Worm (Caenorhabditis elegans) whole organism, mixed stage, embryonic: ENCODE data around the gene nol-56.

ENCODE experiments used
- M03D4.4 ChIP-seq: sonication (generic microtip); optimal IDR thresholded peaks from 2 replicates; lab custom pipeline; 2017; ENCODE audit warnings: mild to moderate bottlenecking, missing genetic modification characterization, missing compliant biosample characterization
- bed-3 ChIP-seq: fragments of 200-800 bp; sonication (Bioruptor generic); optimal IDR thresholded peaks from 3 replicates; lab custom pipeline; 2018; ENCODE audit warnings: mild to moderate bottlenecking, missing genetic modification characterization, moderate library complexity, missing compliant biosample characterization
- ceh-39 ChIP-seq: fragments of 150-350 bp; optimal IDR thresholded peaks from 2 replicates; lab custom pipeline; 2014; ENCODE audit warnings: missing biosample characterization, missing genetic modification characterization
- ces-1 ChIP-seq: fragments of 150-350 bp; optimal IDR thresholded peaks from 2 replicates; lab custom pipeline; 2014; ENCODE audit warnings: missing biosample characterization, missing genetic modification reagents, missing genetic modification characterization
- cnd-1 ChIP-seq: fragments of 200-800 bp; sonication (Bioruptor generic); optimal IDR thresholded peaks from 2 replicates; lab custom pipeline; 2018; ENCODE audit warnings: mild to moderate bottlenecking, missing genetic modification characterization, missing compliant biosample characterization
- drap-1 ChIP-seq: fragments of 200-800 bp; sonication (Bioruptor generic); optimal IDR thresholded peaks from 3 replicates; lab custom pipeline; 2018; ENCODE audit warnings: mild to moderate bottlenecking, missing genetic modification characterization, missing compliant biosample characterization
- elt-1 ChIP-seq: sonication (generic microtip); optimal IDR thresholded peaks from 2 replicates; lab custom pipeline; 2017; ENCODE audit warnings: missing genetic modification characterization, mild to moderate bottlenecking, missing compliant biosample characterization, antibody characterized with exemption, moderate library complexity, borderline replicate concordance; ENCODE audit not compliant: insufficient read depth
- elt-3 ChIP-seq: fragments of 150-350 bp; optimal IDR thresholded peaks from 2 replicates; lab custom pipeline; 2014; ENCODE audit warnings: missing biosample characterization, missing genetic modification characterization
- flh-1 ChIP-seq: fragments of 200-800 bp; sonication (Bioruptor generic); optimal IDR thresholded peaks from 2 replicates; lab custom pipeline; 2018; ENCODE audit warnings: mild to moderate bottlenecking, missing genetic modification characterization, moderate library complexity, missing compliant biosample characterization
- ham-2 ChIP-seq: fragments of 200-800 bp; sonication (Bioruptor generic); optimal IDR thresholded peaks from 2 replicates; lab custom pipeline; 2018; ENCODE audit warnings: mild to moderate bottlenecking, missing genetic modification characterization, missing compliant biosample characterization
- lin-13 ChIP-seq: fragments of 150-350 bp; optimal IDR thresholded peaks from 2 replicates; lab custom pipeline; 2014; ENCODE audit warnings: missing biosample characterization, missing genetic modification characterization
- lsy-2 ChIP-seq: fragments of 150-350 bp; optimal IDR thresholded peaks from 2 replicates; lab custom pipeline; 2014; ENCODE audit warnings: missing biosample characterization, missing genetic modification characterization
- mab-5 ChIP-seq: fragments of 150-350 bp; optimal IDR thresholded peaks from 2 replicates; lab custom pipeline; 2014; ENCODE audit warnings: missing biosample characterization, missing genetic modification characterization
- mep-1 ChIP-seq: fragments of 150-350 bp; optimal IDR thresholded peaks from 2 replicates; lab custom pipeline; 2017; ENCODE audit warnings: missing biosample characterization, missing genetic modification reagents, missing genetic modification characterization, inconsistent platforms
- mls-2 ChIP-seq: sonication (generic microtip); optimal IDR thresholded peaks from 2 replicates; lab custom pipeline; 2016; ENCODE audit warnings: mild to moderate bottlenecking, missing genetic modification characterization, moderate library complexity, missing compliant biosample characterization
- nhr-12 ChIP-seq: fragments of 150-350 bp; optimal IDR thresholded peaks from 2 replicates; lab custom pipeline; 2014; ENCODE audit warnings: missing biosample characterization, missing genetic modification characterization
- nhr-2 ChIP-seq: fragments of 150-350 bp; optimal IDR thresholded peaks from 2 replicates; lab custom pipeline; 2014; ENCODE audit warnings: missing biosample characterization, missing genetic modification characterization
- nhr-237 ChIP-seq: fragments of 150-350 bp; optimal IDR thresholded peaks from 2 replicates; lab custom pipeline; 2014; ENCODE audit warnings: missing biosample characterization, missing genetic modification characterization
- nhr-28 ChIP-seq: fragments of 150-350 bp; optimal IDR thresholded peaks from 2 replicates; lab custom pipeline; 2014; ENCODE audit warnings: missing biosample characterization, missing genetic modification characterization
- nhr-76 ChIP-seq: sonication (generic microtip); optimal IDR thresholded peaks from 2 replicates; lab custom pipeline; 2017; ENCODE audit warnings: missing biosample characterization, missing genetic modification characterization
- pha-4 ChIP-seq: fragments of 150-350 bp; optimal IDR thresholded peaks from 2 replicates; lab custom pipeline; 2018; ENCODE audit warnings: missing biosample characterization, missing genetic modification reagents, missing genetic modification characterization
- sem-2 ChIP-seq: fragments of 200-800 bp; sonication (Bioruptor generic); optimal IDR thresholded peaks from 2 replicates; lab custom pipeline; 2018; ENCODE audit warnings: mild to moderate bottlenecking, missing genetic modification characterization, missing compliant biosample characterization
- sptf-1 ChIP-seq: sonication (generic microtip); optimal IDR thresholded peaks from 2 replicates; lab custom pipeline; 2017; ENCODE audit warnings: mild to moderate bottlenecking, missing genetic modification characterization, moderate library complexity, missing compliant biosample characterization
- tbx-8 ChIP-seq: fragments of 200-800 bp; sonication (Bioruptor generic); optimal IDR thresholded peaks from 2 replicates; lab custom pipeline; 2018; ENCODE audit warnings: mild to moderate bottlenecking, missing genetic modification characterization, moderate library complexity, missing compliant biosample characterization
- unc-120 ChIP-seq: sonication (generic microtip); optimal IDR thresholded peaks from 2 replicates; lab custom pipeline; 2017; ENCODE audit warnings: missing genetic modification characterization, missing compliant biosample characterization; ENCODE audit not compliant: poor library complexity, severe bottlenecking
- unc-39 ChIP-seq: fragments of 150-350 bp; optimal IDR thresholded peaks from 2 replicates; lab custom pipeline; 2014; ENCODE audit warnings: missing biosample characterization, missing genetic modification characterization
- unc-62 ChIP-seq: fragments of 150-350 bp; optimal IDR thresholded peaks from 2 replicates; lab custom pipeline; 2014; ENCODE audit warnings: missing biosample characterization, missing genetic modification reagents, missing genetic modification characterization
- zip-8 ChIP-seq: fragments of 150-350 bp; optimal IDR thresholded peaks from 2 replicates; lab custom pipeline; 2014; ENCODE audit warnings: missing biosample characterization, missing genetic modification characterization
- ztf-11 ChIP-seq: fragments of 150-350 bp; optimal IDR thresholded peaks from 2 replicates; lab custom pipeline; 2014; ENCODE audit warnings: missing biosample characterization, missing genetic modification characterization

nol-56 gene

ce11 chrV:10341905-10342328 lies 10.9 kb downstream of the nol-56 start, which contains the start of gene K07C5.13:
Gene K07C5.13, plus strand, starts transcription at chrV:10342055.
- TF ChIP-seq cnd-1 (tag; lab: Kevin White, UChicago): peak; percentile 25
- TF ChIP-seq lin-13: peak; percentile 37
- peak; percentile 46 for TF ChIP-seq sptf-1
- TF ChIP-seq drap-1 (GFP tag; lab: Kevin White, UChicago): peak; percentile 33

ce11 chrV:10339200-10339599 lies 13.6 kb downstream of the nol-56 start, which contains the start of gene K07C5.2:
Gene K07C5.2, plus strand, starts transcription at chrV:10339500.
- TF ChIP-seq tbx-8 (no peak), sem-2 (GFP tag; lab: Kevin White, UChicago) (no peak), unc-39 (tag; lab: Kevin White, UChicago) (no peak)
- TF ChIP-seq, all 35 proteins: peak for 0

ce11 chrV:10338305-10338992 lies 14.3 kb downstream of the nol-56 start, which contains the start of gene arx-2:
Gene arx-2, minus strand, starts transcription at chrV:10338355.
- peak; percentile 48 for TF ChIP-seq ces-1 (GFP tag; lab: Kevin White, UChicago)
- TF ChIP-seq mab-5 (tag; lab: Kevin White, UChicago): no peak
- no peak for TF ChIP-seq nhr-76 (tag; lab: Kevin White, UChicago)
- peak; percentile 12 for TF ChIP-seq ceh-39 (tag; lab: Kevin White, UChicago)
- no peak for TF ChIP-seq zip-8
- no peak for TF ChIP-seq ham-2
- peak; percentile 15 for TF ChIP-seq pha-4
- TF ChIP-seq lsy-2 (tag; lab: Kevin White, UChicago): peak; percentile 16
- peak; percentile 38 for TF ChIP-seq nhr-237 (tag; lab: Kevin White, UChicago)
- no peak for TF ChIP-seq drap-1 (GFP tag; lab: Kevin White, UChicago)
- no peak for TF ChIP-seq elt-3 (tag; lab: Kevin White, UChicago)
- no peak for TF ChIP-seq M03D4.4

ce11 chrV:10333843-10334242 lies 18.9 kb downstream of the nol-56 start:
- TF ChIP-seq cnd-1 (tag; lab: Kevin White, UChicago) (no peak), lsy-2 (tag; lab: Kevin White, UChicago) (no peak), elt-3 (tag; lab: Kevin White, UChicago) (no peak), bed-3 (GFP tag; lab: Kevin White, UChicago) (no peak), nhr-76 (tag; lab: Kevin White, UChicago) (no peak), flh-1 (GFP tag; lab: Kevin White, UChicago) (no peak), mls-2 (tag; lab: Kevin White, UChicago) (no peak)

ce11 chrV:10332012-10332411 lies 20.8 kb downstream of the nol-56 start, which contains the start of gene crm-1:
Gene crm-1, minus strand, starts transcription at chrV:10332112.
- TF ChIP-seq ham-2 (no peak), bed-3 (GFP tag; lab: Kevin White, UChicago) (no peak), nhr-76 (tag; lab: Kevin White, UChicago) (no peak), nhr-2 (tag; lab: Kevin White, UChicago) (no peak), mep-1 (no peak), sem-2 (GFP tag; lab: Kevin White, UChicago) (no peak), nhr-28 (no peak), ces-1 (GFP tag; lab: Kevin White, UChicago) (no peak), elt-1 (tag; lab: Kevin White, UChicago) (no peak), ztf-11 (no peak), cnd-1 (tag; lab: Kevin White, UChicago) (no peak), pha-4 (no peak), ceh-39 (tag; lab: Kevin White, UChicago) (no peak), M03D4.4 (no peak), elt-3 (tag; lab: Kevin White, UChicago) (no peak), nhr-12 (tag; lab: Kevin White, UChicago) (no peak), zip-8 (no peak), flh-1 (GFP tag; lab: Kevin White, UChicago) (no peak), unc-62 (GFP tag; lab: Kevin White, UChicago) (no peak), unc-120 (tag; lab: Kevin White, UChicago) (no peak)
